Fruit fly (Drosophila melanogaster) whole organism, embryonic: Measurements from ENCODE around the gene PIP4K.

Source experiments
- Ada2b ChIP-seq: fragments of 200-800 bp; sonication (Bioruptor generic); IDR thresholded peaks from 2 replicates; pipeline ENCODE4 v1.3.6; 2022; ENCODE audit warnings: missing biosample characterization, missing genetic modification characterization
- CG10209 ChIP-seq: fragments of 200-800 bp; sonication (Bioruptor generic); optimal IDR thresholded peaks from 3 replicates; lab custom pipeline; 2017; ENCODE audit warnings: missing biosample characterization, mild to moderate bottlenecking, missing genetic modification characterization, missing genetic modification reagents
- CG11723 ChIP-seq: fragments of 200-800 bp; sonication (Bioruptor generic); optimal IDR thresholded peaks from 2 replicates; lab custom pipeline; 2017; ENCODE audit warnings: missing biosample characterization, mild to moderate bottlenecking, missing genetic modification characterization
- CG12104 ChIP-seq: fragments of 200-800 bp; sonication (Bioruptor generic); optimal IDR thresholded peaks from 3 replicates; lab custom pipeline; 2016; ENCODE audit warnings: missing biosample characterization, missing genetic modification characterization
- CG13123 ChIP-seq: fragments of 200-800 bp; sonication (Bioruptor generic); optimal IDR thresholded peaks from 2 replicates; lab custom pipeline; 2016; ENCODE audit warnings: missing biosample characterization, missing genetic modification characterization
- CG17359 ChIP-seq: fragments of 200-800 bp; sonication (Bioruptor generic); optimal IDR thresholded peaks from 3 replicates; lab custom pipeline; 2018; ENCODE audit warnings: missing biosample characterization, mild to moderate bottlenecking, missing genetic modification characterization, moderate library complexity
- CG17912 ChIP-seq: fragments of 200-800 bp; sonication (Bioruptor generic); optimal IDR thresholded peaks from 2 replicates; lab custom pipeline; 2018; ENCODE audit warnings: missing biosample characterization, mild to moderate bottlenecking, missing genetic modification characterization
- CG1832 ChIP-seq: fragments of 200-800 bp; sonication (Bioruptor generic); optimal IDR thresholded peaks from 2 replicates; lab custom pipeline; 2017; ENCODE audit warnings: missing biosample characterization, mild to moderate bottlenecking, missing genetic modification characterization, inconsistent platforms
- CG18599 ChIP-seq: fragments of 200-800 bp; sonication (Bioruptor generic); optimal IDR thresholded peaks from 3 replicates; lab custom pipeline; 2017; ENCODE audit warnings: missing biosample characterization, missing genetic modification characterization, mild to moderate bottlenecking, moderate library complexity, missing genetic modification reagents
- CG30403 ChIP-seq: fragments of 200-800 bp; sonication (Bioruptor generic); optimal IDR thresholded peaks from 3 replicates; lab custom pipeline; 2016; ENCODE audit warnings: missing biosample characterization, missing genetic modification characterization
- CG32532 ChIP-seq: fragments of 200-800 bp; sonication (Bioruptor generic); IDR thresholded peaks from 2 replicates; pipeline ENCODE4 v1.3.6; 2022; ENCODE audit warnings: missing biosample characterization, missing genetic modification characterization
- CG32772 ChIP-seq: fragments of 200-800 bp; sonication (Bioruptor generic); IDR thresholded peaks from 2 replicates; pipeline ENCODE4 v1.3.6; 2022; ENCODE audit warnings: missing biosample characterization, missing genetic modification characterization
- CG3726 ChIP-seq: fragments of 200-800 bp; sonication (Bioruptor generic); IDR thresholded peaks from 3 replicates; pipeline ENCODE4, ENCODE4 v1.3.6; 2022; ENCODE audit warnings: missing biosample characterization, missing genetic modification characterization
- CG4360 ChIP-seq: fragments of 200-800 bp; sonication (Bioruptor generic); IDR thresholded peaks from 2 replicates; pipeline ENCODE4 v1.3.6; 2022; ENCODE audit warnings: missing biosample characterization, missing genetic modification characterization
- CG43689 ChIP-seq: fragments of 200-800 bp; sonication (Bioruptor generic); IDR thresholded peaks from 2 replicates; pipeline ENCODE4 v1.3.6; 2022; ENCODE audit warnings: missing biosample characterization, missing genetic modification characterization
- CG6689 ChIP-seq: fragments of 200-800 bp; sonication (Bioruptor generic); IDR thresholded peaks from 2 replicates; pipeline ENCODE4 v1.3.6; 2022; ENCODE audit warnings: missing biosample characterization, missing genetic modification characterization
- CG9797 ChIP-seq: fragments of 200-800 bp; sonication (Bioruptor generic); optimal IDR thresholded peaks from 3 replicates; lab custom pipeline; 2018; ENCODE audit warnings: missing biosample characterization, mild to moderate bottlenecking, missing genetic modification characterization
- CkIIα-i1 ChIP-seq: fragments of 200-800 bp; sonication (Bioruptor generic); IDR thresholded peaks from 2 replicates; pipeline ENCODE4 v1.3.6; 2022; ENCODE audit warnings: missing biosample characterization, missing genetic modification characterization
- Deaf1 ChIP-seq: fragments of 200-800 bp; optimal IDR thresholded peaks from 3 replicates; lab custom pipeline; 2019; ENCODE audit warnings: missing biosample characterization, mild to moderate bottlenecking, missing genetic modification characterization, moderate library complexity
- Doc3 ChIP-seq: fragments of 200-800 bp; sonication (Bioruptor generic); IDR thresholded peaks from 3 replicates; pipeline ENCODE4 v1.3.6; 2022; ENCODE audit warnings: missing biosample characterization, missing genetic modification characterization; ENCODE audit not compliant: partially characterized antibody
- Eip74EF ChIP-seq, 2 experiments: fragments of 200-800 bp in 1 of 2; fragments of >200 bp in 1 of 2; sonication (Bioruptor generic) in 1 of 2; optimal IDR thresholded peaks; 2 replicates each; lab custom pipeline; 2017 to 2019; ENCODE audit warnings: missing biosample characterization in 2 of 2, missing genetic modification characterization in 2 of 2, mild to moderate bottlenecking in 1 of 2, moderate library complexity in 1 of 2
- Fer2 ChIP-seq: fragments of 200-800 bp; sonication (Bioruptor generic); optimal IDR thresholded peaks from 2 replicates; lab custom pipeline; 2018; ENCODE audit warnings: missing biosample characterization, mild to moderate bottlenecking, missing genetic modification characterization, moderate library complexity
- HHEX ChIP-seq: fragments of 200-800 bp; sonication (Bioruptor generic); optimal IDR thresholded peaks from 3 replicates; lab custom pipeline; 2017; ENCODE audit warnings: missing biosample characterization, mild to moderate bottlenecking, missing genetic modification characterization, missing genetic modification reagents
- Hr39 ChIP-seq: fragments of >200 bp; optimal IDR thresholded peaks from 2 replicates; lab custom pipeline; 2017
- NC2α ChIP-seq: fragments of 200-800 bp; sonication (Bioruptor generic); optimal IDR thresholded peaks from 2 replicates; lab custom pipeline; 2016; ENCODE audit warnings: missing biosample characterization, missing genetic modification characterization
- Optix ChIP-seq: fragments of 200-800 bp; sonication (Bioruptor generic); IDR thresholded peaks from 3 replicates; pipeline ENCODE4 v1.3.6; 2022; ENCODE audit warnings: missing biosample characterization, missing genetic modification characterization
- Sox102F ChIP-seq: fragments of 200-800 bp; sonication (Bioruptor generic); optimal IDR thresholded peaks from 2 replicates; lab custom pipeline; 2018; ENCODE audit warnings: missing biosample characterization, mild to moderate bottlenecking, missing genetic modification characterization, moderate library complexity
- Spps ChIP-seq: fragments of 200-800 bp; sonication (Bioruptor generic); optimal IDR thresholded peaks from 2 replicates; lab custom pipeline; 2018; ENCODE audit warnings: missing biosample characterization, mild to moderate bottlenecking, missing genetic modification characterization
- Sry-δ ChIP-seq: fragments of 200-800 bp; sonication (Bioruptor generic); optimal IDR thresholded peaks from 2 replicates; lab custom pipeline; 2016; ENCODE audit warnings: missing biosample characterization, missing genetic modification characterization
- TFAM ChIP-seq: fragments of 200-800 bp; sonication (Bioruptor generic); optimal IDR thresholded peaks from 2 replicates; lab custom pipeline; 2017; ENCODE audit warnings: missing biosample characterization, missing genetic modification characterization, inconsistent platforms
- Xbp1 ChIP-seq: fragments of 200-800 bp; sonication (Bioruptor generic); optimal IDR thresholded peaks from 3 replicates; lab custom pipeline; 2016; ENCODE audit warnings: missing biosample characterization, mild to moderate bottlenecking, missing genetic modification characterization
- danr ChIP-seq: fragments of 200-800 bp; sonication (Bioruptor generic); IDR thresholded peaks from 2 replicates; pipeline ENCODE4 v1.3.6; 2022; ENCODE audit warnings: missing biosample characterization, missing genetic modification characterization
- fd102C ChIP-seq: fragments of 200-800 bp; sonication (Bioruptor generic); optimal IDR thresholded peaks from 2 replicates; lab custom pipeline; 2018; ENCODE audit warnings: missing biosample characterization, mild to moderate bottlenecking, missing genetic modification characterization, moderate library complexity
- ftz-f1 ChIP-seq: fragments of 200-800 bp; sonication (Bioruptor generic); optimal IDR thresholded peaks from 2 replicates; lab custom pipeline; 2016; ENCODE audit warnings: missing biosample characterization, missing genetic modification characterization
- gcm ChIP-seq: fragments of 200-800 bp; sonication (Bioruptor generic); optimal IDR thresholded peaks from 2 replicates; lab custom pipeline; 2019; ENCODE audit warnings: missing biosample characterization, mild to moderate bottlenecking, missing genetic modification characterization, moderate library complexity
- gcm2 ChIP-seq: fragments of 200-800 bp; sonication (Bioruptor generic); optimal IDR thresholded peaks from 2 replicates; lab custom pipeline; 2016; ENCODE audit warnings: missing biosample characterization, missing genetic modification characterization
- gfzf ChIP-seq: fragments of 200-800 bp; sonication (Bioruptor generic); optimal IDR thresholded peaks from 2 replicates; lab custom pipeline; 2016; ENCODE audit warnings: missing biosample characterization, mild to moderate bottlenecking, missing genetic modification characterization, moderate library complexity
- gt ChIP-seq: fragments of 200-800 bp; sonication (Bioruptor generic); IDR thresholded peaks from 2 replicates; pipeline ENCODE4 v1.3.6; 2022; ENCODE audit warnings: missing biosample characterization, missing genetic modification characterization
- hb ChIP-seq: fragments of 200-800 bp; sonication (Bioruptor generic); IDR thresholded peaks from 3 replicates; pipeline ENCODE4 v1.3.6; 2022; ENCODE audit warnings: missing biosample characterization, missing genetic modification characterization; ENCODE audit not compliant: partially characterized antibody
- hbn ChIP-seq: fragments of 200-800 bp; sonication (Bioruptor generic); IDR thresholded peaks from 2 replicates; pipeline ENCODE4 v1.3.6; 2022; ENCODE audit warnings: missing biosample characterization, missing genetic modification characterization; ENCODE audit not compliant: partially characterized antibody
- hth ChIP-seq: fragments of >200 bp; optimal IDR thresholded peaks from 2 replicates; lab custom pipeline; 2017; ENCODE audit warnings: inconsistent platforms
- jumu ChIP-seq: fragments of 200-800 bp; sonication (Bioruptor generic); optimal IDR thresholded peaks from 3 replicates; lab custom pipeline; 2016; ENCODE audit warnings: missing biosample characterization, missing genetic modification characterization
- lilli ChIP-seq: fragments of 200-800 bp; sonication (Bioruptor generic); optimal IDR thresholded peaks from 3 replicates; lab custom pipeline; 2016; ENCODE audit warnings: missing biosample characterization, missing genetic modification characterization
- nerfin-1 ChIP-seq: fragments of 200-800 bp; sonication (Bioruptor generic); optimal IDR thresholded peaks from 3 replicates; lab custom pipeline; 2019; ENCODE audit warnings: missing biosample characterization, mild to moderate bottlenecking, missing genetic modification characterization, moderate library complexity
- pan ChIP-seq, 4 experiments: fragments of >200 bp in 3 of 4; fragments of 200-800 bp in 1 of 4; sonication (Bioruptor generic) in 1 of 4; optimal IDR thresholded peaks in 3 of 4; IDR thresholded peaks in 1 of 4; 2 replicates each; pipeline versions ENCODE4 v1.3.6 to Lab custom; 2017 to 2022; ENCODE audit warnings: missing biosample characterization in 2 of 4, missing genetic modification characterization in 2 of 4, mixed read lengths in 1 of 4
- pb ChIP-seq: fragments of 200-800 bp; sonication (Bioruptor generic); optimal IDR thresholded peaks from 3 replicates; lab custom pipeline; 2016; ENCODE audit warnings: missing biosample characterization, missing genetic modification characterization
- psq ChIP-seq: fragments of 200-800 bp; sonication (Bioruptor generic); optimal IDR thresholded peaks from 2 replicates; lab custom pipeline; 2017; ENCODE audit warnings: missing biosample characterization, missing genetic modification characterization
- row ChIP-seq: fragments of 200-800 bp; sonication (Bioruptor generic); IDR thresholded peaks from 3 replicates; pipeline ENCODE4 v1.3.6; 2022; ENCODE audit warnings: missing biosample characterization, missing genetic modification characterization
- slbo ChIP-seq: fragments of 200-800 bp; sonication (Bioruptor generic); IDR thresholded peaks from 2 replicates; pipeline ENCODE4 v1.3.6; 2022; ENCODE audit warnings: missing biosample characterization, missing genetic modification characterization
- sug ChIP-seq: fragments of 200-800 bp; optimal IDR thresholded peaks from 2 replicates; lab custom pipeline; 2019; ENCODE audit warnings: missing biosample characterization, mild to moderate bottlenecking, missing genetic modification characterization, moderate library complexity
- tap ChIP-seq: fragments of 200-800 bp; optimal IDR thresholded peaks from 3 replicates; lab custom pipeline; 2019; ENCODE audit warnings: missing biosample characterization, mild to moderate bottlenecking, missing genetic modification characterization, moderate library complexity
- tgo ChIP-seq: fragments of 200-800 bp; sonication (Bioruptor generic); IDR thresholded peaks from 3 replicates; pipeline ENCODE4 v1.3.6; 2022; ENCODE audit warnings: missing biosample characterization, missing genetic modification characterization

Gene PIP4K

DNA sequence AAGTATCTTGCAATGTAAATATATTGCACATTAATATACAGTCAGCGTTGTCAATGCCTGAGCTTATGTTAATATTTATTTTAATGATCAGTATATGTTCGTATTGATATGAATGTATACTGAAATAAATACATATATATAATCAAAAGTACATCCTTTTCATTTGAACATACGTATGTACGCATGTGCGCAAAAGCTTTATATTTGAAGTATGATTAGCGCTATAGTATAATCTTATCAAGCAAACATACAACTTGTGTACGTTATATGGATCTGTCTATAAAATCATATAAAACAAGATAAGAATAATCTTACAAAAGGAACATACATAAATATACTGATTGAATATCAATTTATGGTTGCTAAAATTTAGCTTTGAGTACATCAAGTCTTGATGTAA is 2.5 kb upstream of the PIP4K start (continued):
- TF ChIP-seq sug (peak; percentile 50), tgo (GFP tag; lab: Robert Waterston, UW) (no peak), CG32532 (GFP tag; lab: Robert Waterston, UW) (no peak), slbo (GFP tag; lab: Robert Waterston, UW) (no peak), Deaf1 (no peak), Optix (no peak), CG17359 (tag; lab: Kevin White, UChicago) (peak; percentile 27), Hr39 (no peak), tap (peak; percentile 58), CG1832 (GFP tag; lab: Kevin White, UChicago) (no peak), pb (GFP tag; lab: Kevin White, UChicago) (no peak), NC2α (no peak), Xbp1 (no peak), Ada2b (no peak), gcm (no peak), lilli (GFP tag; lab: Kevin White, UChicago) (no peak), pan (optimal IDR thresholded peaks at IDR 0.05; lab: Kevin White, UChicago) (no peak), pan (GFP tag; optimal IDR thresholded peaks at IDR 0.05 in 1 of 2, IDR thresholded peaks at IDR 0.05 in 1 of 2) (no peak), psq (GFP tag; lab: Kevin White, UChicago) (no peak), CG3726 (GFP tag; lab: Robert Waterston, UW) (no peak), HHEX (GFP tag; lab: Kevin White, UChicago) (no peak), danr (no peak), CG12104 (GFP tag; lab: Kevin White, UChicago) (no peak), hb (GFP tag; lab: Robert Waterston, UW) (no peak), gcm2 (no peak), Sry-δ (GFP tag; lab: Kevin White, UChicago) (no peak), jumu (GFP tag; lab: Kevin White, UChicago) (no peak), CG13123 (no peak), CG6689 (GFP tag; lab: Robert Waterston, UW) (no peak), CkIIα-i1 (GFP tag; lab: Robert Waterston, UW) (no peak), TFAM (GFP tag; lab: Kevin White, UChicago) (no peak), CG4360 (GFP tag; lab: Robert Waterston, UW) (no peak), nerfin-1 (peak; percentile 36), CG11723 (peak; percentile 46), Eip74EF (GFP tag; optimal IDR thresholded peaks at IDR 0.05; lab: Kevin White, UChicago) (peak in 1 of 2 experiments; percentile 74), hbn (GFP tag; lab: Robert Waterston, UW) (no peak), Doc3 (GFP tag; lab: Robert Waterston, UW) (no peak), gfzf (GFP tag; lab: Kevin White, UChicago) (no peak), Fer2 (tag; lab: Kevin White, UChicago) (no peak), CG10209 (GFP tag; lab: Kevin White, UChicago) (no peak), CG30403 (GFP tag; lab: Kevin White, UChicago) (no peak), gt (GFP tag; lab: Robert Waterston, UW) (no peak), CG18599 (no peak), Spps (tag; lab: Kevin White, UChicago) (peak; percentile 3), CG17912 (peak; percentile 8), CG32772 (no peak), CG43689 (GFP tag; lab: Robert Waterston, UW) (no peak), CG9797 (GFP tag; lab: Kevin White, UChicago) (no peak), hth (lab: Kevin White, UChicago) (no peak), row (GFP tag; lab: Robert Waterston, UW) (no peak), ftz-f1 (no peak), Sox102F (GFP tag; lab: Kevin White, UChicago) (no peak), fd102C (GFP tag; lab: Kevin White, UChicago) (no peak)
